Worm (Caenorhabditis elegans) whole organism, mixed stage, embryonic: Measurements from ENCODE around the gene piki-1.

Experiments used
- M03D4.4 ChIP-seq: sonication (generic microtip); optimal IDR thresholded peaks from 2 replicates; lab custom pipeline; 2017; ENCODE audit warnings: mild to moderate bottlenecking, missing genetic modification characterization, missing compliant biosample characterization
- bed-3 ChIP-seq: fragments of 200-800 bp; sonication (Bioruptor generic); optimal IDR thresholded peaks from 3 replicates; lab custom pipeline; 2018; ENCODE audit warnings: mild to moderate bottlenecking, missing genetic modification characterization, moderate library complexity, missing compliant biosample characterization
- blmp-1 ChIP-seq: fragments of 150-350 bp; optimal IDR thresholded peaks from 2 replicates; lab custom pipeline; 2014; ENCODE audit warnings: missing biosample characterization, missing genetic modification characterization
- ceh-39 ChIP-seq: fragments of 150-350 bp; optimal IDR thresholded peaks from 2 replicates; lab custom pipeline; 2014; ENCODE audit warnings: missing biosample characterization, missing genetic modification characterization
- ceh-43 ChIP-seq: fragments of 200-800 bp; sonication (Bioruptor generic); optimal IDR thresholded peaks from 2 replicates; lab custom pipeline; 2018; ENCODE audit warnings: mild to moderate bottlenecking, missing genetic modification characterization, moderate library complexity, missing compliant biosample characterization
- ceh-83 ChIP-seq: fragments of 200-800 bp; sonication (Bioruptor generic); optimal IDR thresholded peaks from 2 replicates; lab custom pipeline; 2018; ENCODE audit warnings: mild to moderate bottlenecking, missing genetic modification characterization, missing compliant biosample characterization
- ces-1 ChIP-seq: fragments of 150-350 bp; optimal IDR thresholded peaks from 2 replicates; lab custom pipeline; 2014; ENCODE audit warnings: missing biosample characterization, missing genetic modification reagents, missing genetic modification characterization
- cnd-1 ChIP-seq: fragments of 200-800 bp; sonication (Bioruptor generic); optimal IDR thresholded peaks from 2 replicates; lab custom pipeline; 2018; ENCODE audit warnings: mild to moderate bottlenecking, missing genetic modification characterization, missing compliant biosample characterization
- drap-1 ChIP-seq: fragments of 200-800 bp; sonication (Bioruptor generic); optimal IDR thresholded peaks from 3 replicates; lab custom pipeline; 2018; ENCODE audit warnings: mild to moderate bottlenecking, missing genetic modification characterization, missing compliant biosample characterization
- elt-1 ChIP-seq: sonication (generic microtip); optimal IDR thresholded peaks from 2 replicates; lab custom pipeline; 2017; ENCODE audit warnings: missing genetic modification characterization, mild to moderate bottlenecking, missing compliant biosample characterization, antibody characterized with exemption, moderate library complexity, borderline replicate concordance; ENCODE audit not compliant: insufficient read depth
- elt-3 ChIP-seq: fragments of 150-350 bp; optimal IDR thresholded peaks from 2 replicates; lab custom pipeline; 2014; ENCODE audit warnings: missing biosample characterization, missing genetic modification characterization
- flh-1 ChIP-seq: fragments of 200-800 bp; sonication (Bioruptor generic); optimal IDR thresholded peaks from 2 replicates; lab custom pipeline; 2018; ENCODE audit warnings: mild to moderate bottlenecking, missing genetic modification characterization, moderate library complexity, missing compliant biosample characterization
- ham-2 ChIP-seq: fragments of 200-800 bp; sonication (Bioruptor generic); optimal IDR thresholded peaks from 2 replicates; lab custom pipeline; 2018; ENCODE audit warnings: mild to moderate bottlenecking, missing genetic modification characterization, missing compliant biosample characterization
- hlh-1 ChIP-seq: fragments of 150-350 bp; optimal IDR thresholded peaks from 2 replicates; lab custom pipeline; 2014; ENCODE audit warnings: missing biosample characterization, missing genetic modification reagents, missing genetic modification characterization
- lin-13 ChIP-seq: fragments of 150-350 bp; optimal IDR thresholded peaks from 2 replicates; lab custom pipeline; 2014; ENCODE audit warnings: missing biosample characterization, missing genetic modification characterization
- lin-32 ChIP-seq: fragments of 200-800 bp; sonication (Bioruptor generic); optimal IDR thresholded peaks from 2 replicates; lab custom pipeline; 2018; ENCODE audit warnings: mild to moderate bottlenecking, missing genetic modification characterization, missing compliant biosample characterization
- lsy-2 ChIP-seq: fragments of 150-350 bp; optimal IDR thresholded peaks from 2 replicates; lab custom pipeline; 2014; ENCODE audit warnings: missing biosample characterization, missing genetic modification characterization
- mab-5 ChIP-seq: fragments of 150-350 bp; optimal IDR thresholded peaks from 2 replicates; lab custom pipeline; 2014; ENCODE audit warnings: missing biosample characterization, missing genetic modification characterization
- mep-1 ChIP-seq: fragments of 150-350 bp; optimal IDR thresholded peaks from 2 replicates; lab custom pipeline; 2017; ENCODE audit warnings: missing biosample characterization, missing genetic modification reagents, missing genetic modification characterization, inconsistent platforms
- mls-2 ChIP-seq: sonication (generic microtip); optimal IDR thresholded peaks from 2 replicates; lab custom pipeline; 2016; ENCODE audit warnings: mild to moderate bottlenecking, missing genetic modification characterization, moderate library complexity, missing compliant biosample characterization
- nhr-12 ChIP-seq: fragments of 150-350 bp; optimal IDR thresholded peaks from 2 replicates; lab custom pipeline; 2014; ENCODE audit warnings: missing biosample characterization, missing genetic modification characterization
- nhr-2 ChIP-seq: fragments of 150-350 bp; optimal IDR thresholded peaks from 2 replicates; lab custom pipeline; 2014; ENCODE audit warnings: missing biosample characterization, missing genetic modification characterization
- nhr-237 ChIP-seq: fragments of 150-350 bp; optimal IDR thresholded peaks from 2 replicates; lab custom pipeline; 2014; ENCODE audit warnings: missing biosample characterization, missing genetic modification characterization
- nhr-28 ChIP-seq: fragments of 150-350 bp; optimal IDR thresholded peaks from 2 replicates; lab custom pipeline; 2014; ENCODE audit warnings: missing biosample characterization, missing genetic modification characterization
- nhr-76 ChIP-seq: sonication (generic microtip); optimal IDR thresholded peaks from 2 replicates; lab custom pipeline; 2017; ENCODE audit warnings: missing biosample characterization, missing genetic modification characterization
- pha-4 ChIP-seq: fragments of 150-350 bp; optimal IDR thresholded peaks from 2 replicates; lab custom pipeline; 2018; ENCODE audit warnings: missing biosample characterization, missing genetic modification reagents, missing genetic modification characterization
- sem-2 ChIP-seq: fragments of 200-800 bp; sonication (Bioruptor generic); optimal IDR thresholded peaks from 2 replicates; lab custom pipeline; 2018; ENCODE audit warnings: mild to moderate bottlenecking, missing genetic modification characterization, missing compliant biosample characterization
- snpc-4 ChIP-seq: fragments of 150-350 bp; optimal IDR thresholded peaks from 2 replicates; lab custom pipeline; 2014; ENCODE audit warnings: missing biosample characterization, missing genetic modification characterization
- sptf-1 ChIP-seq: sonication (generic microtip); optimal IDR thresholded peaks from 2 replicates; lab custom pipeline; 2017; ENCODE audit warnings: mild to moderate bottlenecking, missing genetic modification characterization, moderate library complexity, missing compliant biosample characterization
- tbx-8 ChIP-seq: fragments of 200-800 bp; sonication (Bioruptor generic); optimal IDR thresholded peaks from 2 replicates; lab custom pipeline; 2018; ENCODE audit warnings: mild to moderate bottlenecking, missing genetic modification characterization, moderate library complexity, missing compliant biosample characterization
- unc-120 ChIP-seq: sonication (generic microtip); optimal IDR thresholded peaks from 2 replicates; lab custom pipeline; 2017; ENCODE audit warnings: missing genetic modification characterization, missing compliant biosample characterization; ENCODE audit not compliant: poor library complexity, severe bottlenecking
- unc-39 ChIP-seq: fragments of 150-350 bp; optimal IDR thresholded peaks from 2 replicates; lab custom pipeline; 2014; ENCODE audit warnings: missing biosample characterization, missing genetic modification characterization
- zip-8 ChIP-seq: fragments of 150-350 bp; optimal IDR thresholded peaks from 2 replicates; lab custom pipeline; 2014; ENCODE audit warnings: missing biosample characterization, missing genetic modification characterization

Gene piki-1

ce11 chrX:15236036-15236435 lies 10.2 kb downstream of the piki-1 start:
- peak; percentile 21 for TF ChIP-seq drap-1 (GFP tag; lab: Kevin White, UChicago)
- TF ChIP-seq hlh-1, result no peak
- peak; percentile 26 for TF ChIP-seq unc-120 (tag; lab: Kevin White, UChicago)
- no peak for TF ChIP-seq zip-8 (tag; lab: Kevin White, UChicago)
- peak; percentile 30 for TF ChIP-seq ceh-83 (GFP tag; lab: Kevin White, UChicago)

ce11 chrX:15233684-15234083 lies 12.5 kb downstream of the piki-1 start:
- no peak for TF ChIP-seq ceh-43 (GFP tag; lab: Kevin White, UChicago)
- TF ChIP-seq sem-2 (GFP tag; lab: Kevin White, UChicago), result no peak
- no peak for TF ChIP-seq sptf-1
- no peak for TF ChIP-seq ceh-39
- no peak for TF ChIP-seq pha-4
- no peak for TF ChIP-seq blmp-1
- TF ChIP-seq mab-5 (tag; lab: Kevin White, UChicago), result no peak
- no peak for TF ChIP-seq nhr-2 (tag; lab: Kevin White, UChicago)
- no peak for TF ChIP-seq nhr-28
- TF ChIP-seq unc-39 (tag; lab: Kevin White, UChicago), result no peak
- no peak for TF ChIP-seq snpc-4 (tag; lab: Kevin White, UChicago)
- TF ChIP-seq cnd-1 (tag; lab: Kevin White, UChicago), result no peak
- TF ChIP-seq lin-13, result no peak
- TF ChIP-seq bed-3, result no peak
- no peak for TF ChIP-seq M03D4.4
- TF ChIP-seq ham-2 (GFP tag; lab: Kevin White, UChicago), result no peak
- no peak for TF ChIP-seq lsy-2
- no peak for TF ChIP-seq nhr-237 (tag; lab: Kevin White, UChicago)
- no peak for TF ChIP-seq drap-1 (GFP tag; lab: Kevin White, UChicago)

DNA sequence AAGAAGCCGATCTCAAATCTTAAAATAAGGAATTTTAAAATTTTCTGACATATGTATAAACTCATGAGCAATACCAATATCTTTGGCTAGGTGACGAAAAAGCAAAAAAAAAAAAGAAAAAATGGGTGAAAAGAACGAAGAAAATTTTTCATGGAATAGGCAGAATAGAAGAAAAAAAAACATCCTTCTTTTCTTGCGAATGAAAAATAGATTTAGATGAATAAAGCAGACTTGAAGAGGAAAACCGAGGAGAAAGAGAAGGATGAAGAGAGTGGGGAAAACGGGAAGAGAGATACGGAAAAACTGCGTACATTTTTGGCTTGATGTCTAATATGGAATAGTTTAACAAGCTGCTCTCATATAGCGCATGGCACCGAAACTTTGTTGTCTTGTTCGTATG lies 14.4 kb downstream of the piki-1 start:
- TF ChIP-seq pha-4 (no peak), sptf-1 (no peak), cnd-1 (tag; lab: Kevin White, UChicago) (no peak), bed-3 (no peak), nhr-237 (tag; lab: Kevin White, UChicago) (no peak), ceh-39 (no peak), mab-5 (tag; lab: Kevin White, UChicago) (no peak), ham-2 (GFP tag; lab: Kevin White, UChicago) (no peak), elt-1 (tag; lab: Kevin White, UChicago) (no peak), hlh-1 (no peak), tbx-8 (GFP tag; lab: Kevin White, UChicago) (no peak), unc-39 (tag; lab: Kevin White, UChicago) (no peak), ces-1 (GFP tag; lab: Kevin White, UChicago) (no peak)

DNA sequence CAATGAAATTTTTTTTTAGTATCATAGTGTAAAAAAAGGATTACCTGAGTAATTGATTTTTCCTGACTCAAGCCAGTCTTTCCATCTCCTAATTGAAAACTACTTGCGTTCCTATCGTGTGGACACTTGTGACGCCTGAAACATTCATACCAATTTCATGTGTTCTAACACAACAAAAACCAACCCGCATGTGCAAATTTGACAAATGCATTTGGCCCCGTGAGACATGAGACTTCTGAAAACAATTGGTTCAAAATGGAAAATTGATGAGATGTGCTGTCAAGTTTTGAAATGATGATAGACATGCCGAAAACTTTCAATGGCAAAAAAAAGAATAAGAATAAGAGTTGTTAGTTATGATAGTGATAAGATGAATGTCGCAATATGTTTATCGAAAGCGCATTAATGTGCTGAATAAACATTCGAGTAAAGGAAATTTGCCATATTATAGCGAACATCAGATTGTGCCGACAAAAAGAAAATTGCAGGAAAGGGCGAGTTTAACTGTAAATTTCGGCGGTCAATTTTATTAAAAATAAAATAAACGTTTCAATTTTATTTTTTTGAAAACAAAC lies 15.7 kb downstream of the piki-1 start, which contains the start of gene H03A11.2:
H03A11.2 (minus strand) TSS at position 252 of the 575 bp plus-strand sequence.
- TF ChIP-seq bed-3, result no peak
- TF ChIP-seq flh-1 (GFP tag; lab: Kevin White, UChicago), result no peak
- no peak for TF ChIP-seq ceh-83 (GFP tag; lab: Kevin White, UChicago)
- no peak for TF ChIP-seq lin-13
- TF ChIP-seq unc-120 (tag; lab: Kevin White, UChicago), result no peak
- TF ChIP-seq mls-2 (tag; lab: Kevin White, UChicago), result no peak
- TF ChIP-seq lin-32 (GFP tag; lab: Kevin White, UChicago), result no peak
- no peak for TF ChIP-seq tbx-8 (GFP tag; lab: Kevin White, UChicago)
- no peak for TF ChIP-seq sem-2 (GFP tag; lab: Kevin White, UChicago)
- no peak for TF ChIP-seq pha-4
- no peak for TF ChIP-seq nhr-76 (tag; lab: Kevin White, UChicago)
- no peak for TF ChIP-seq mep-1
- no peak for TF ChIP-seq ham-2 (GFP tag; lab: Kevin White, UChicago)
- no peak for TF ChIP-seq elt-3 (tag; lab: Kevin White, UChicago)
- TF ChIP-seq nhr-12 (tag; lab: Kevin White, UChicago), result no peak
- no peak for TF ChIP-seq cnd-1 (tag; lab: Kevin White, UChicago)
- TF ChIP-seq ceh-43 (GFP tag; lab: Kevin White, UChicago), result no peak
- no peak for TF ChIP-seq sptf-1
- TF ChIP-seq nhr-28, result no peak
- TF ChIP-seq drap-1 (GFP tag; lab: Kevin White, UChicago), result no peak
